Worm (Caenorhabditis elegans) whole organism, mixed stage, embryonic: Measurements from ENCODE around the gene mlp-1.

ENCODE experiments used
- M03D4.4 ChIP-seq: sonication (generic microtip); optimal IDR thresholded peaks from 2 replicates; lab custom pipeline; 2017; ENCODE audit warnings: mild to moderate bottlenecking, missing genetic modification characterization, missing compliant biosample characterization
- ham-2 ChIP-seq: fragments of 200-800 bp; sonication (Bioruptor generic); optimal IDR thresholded peaks from 2 replicates; lab custom pipeline; 2018; ENCODE audit warnings: mild to moderate bottlenecking, missing genetic modification characterization, missing compliant biosample characterization
- nhr-237 ChIP-seq: fragments of 150-350 bp; optimal IDR thresholded peaks from 2 replicates; lab custom pipeline; 2014; ENCODE audit warnings: missing biosample characterization, missing genetic modification characterization
- snpc-4 ChIP-seq: fragments of 150-350 bp; optimal IDR thresholded peaks from 2 replicates; lab custom pipeline; 2014; ENCODE audit warnings: missing biosample characterization, missing genetic modification characterization
- sptf-1 ChIP-seq: sonication (generic microtip); optimal IDR thresholded peaks from 2 replicates; lab custom pipeline; 2017; ENCODE audit warnings: mild to moderate bottlenecking, missing genetic modification characterization, moderate library complexity, missing compliant biosample characterization

ce11 chrIII:5936992-5937391 lies 37.9 kb downstream of the mlp-1 start, which contains the start of gene EGAP1.1:
- TF ChIP-seq sptf-1 (tag; lab: Kevin White, UChicago), result no peak
- no peak for TF ChIP-seq nhr-237 (tag; lab: Kevin White, UChicago)
- TF ChIP-seq M03D4.4 (tag; lab: Kevin White, UChicago), result no peak
- no peak for TF ChIP-seq snpc-4 (tag; lab: Kevin White, UChicago)
- TF ChIP-seq ham-2 (GFP tag; lab: Kevin White, UChicago), result no peak
